Fruit fly (Drosophila melanogaster): Measurements from ENCODE around the gene kis.

DNA sequence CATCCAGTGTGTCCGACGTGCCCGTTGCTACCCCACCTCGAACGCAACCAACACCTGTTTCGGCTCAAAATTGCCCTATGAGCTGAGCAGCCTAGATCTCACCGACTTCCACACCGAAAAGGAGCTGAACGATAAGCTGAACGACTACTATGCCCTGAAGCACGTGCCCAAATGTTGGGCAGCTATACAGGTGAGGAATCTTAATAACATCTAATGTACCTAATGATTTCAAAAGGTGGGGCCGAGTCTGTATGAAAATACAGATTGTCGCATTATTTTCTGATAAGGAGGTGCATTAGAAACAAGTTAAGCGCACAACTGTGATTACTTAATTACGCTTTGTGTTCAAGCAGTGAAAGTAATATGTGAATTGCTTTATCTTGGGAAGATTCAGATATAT, 27.5 kb upstream of the kis start, which contains the start of gene CG17078:
- TF ChIP-seq CTCF (optimal IDR thresholded peaks at IDR 0.05) (no peak), CG8478 (optimal IDR thresholded peaks at IDR 0.05) (no peak)

Measured in S2 (cell line).